Fruit fly (Drosophila melanogaster): Measurements from ENCODE around the gene sll.

DNA sequence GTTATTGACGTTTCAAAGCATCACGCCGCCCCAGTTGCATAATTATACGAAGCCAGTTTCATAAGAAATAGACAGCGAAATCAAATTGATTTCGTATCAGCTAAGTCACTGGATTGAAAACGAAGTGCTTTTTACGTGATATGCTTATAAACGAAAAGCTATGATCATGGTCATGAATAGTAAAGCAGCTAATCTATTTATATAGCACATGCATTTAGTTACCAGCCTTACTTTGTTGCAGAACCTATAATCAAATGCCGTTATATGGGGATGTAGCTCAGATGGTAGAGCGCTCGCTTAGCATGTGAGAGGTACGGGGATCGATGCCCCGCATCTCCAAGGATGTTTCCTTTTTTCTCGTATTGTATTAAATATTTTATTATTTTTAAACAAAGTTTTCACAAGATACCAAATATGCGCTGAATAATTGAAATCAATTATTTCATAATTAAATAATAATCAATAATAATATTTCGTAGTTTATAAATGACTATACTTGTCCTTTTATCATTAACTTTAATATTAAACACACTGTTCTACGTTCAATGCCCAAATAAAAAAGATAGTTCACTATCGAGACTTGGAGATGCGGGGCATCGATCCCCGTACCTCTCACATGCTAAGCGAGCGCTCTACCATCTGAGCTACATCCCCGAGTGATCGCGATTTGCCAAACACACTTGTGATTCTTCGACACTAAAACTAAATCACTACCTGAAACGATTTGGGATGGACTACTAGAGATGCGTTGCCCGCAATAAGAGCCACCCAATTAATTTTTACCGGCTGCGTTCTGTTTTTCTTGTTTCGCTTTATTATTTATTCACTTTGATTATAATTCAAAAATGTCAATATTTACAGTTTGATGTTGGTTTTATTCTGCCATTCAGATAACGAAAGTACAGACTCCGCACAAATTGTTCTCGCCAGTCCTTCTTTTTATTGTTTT, 40.5 kb downstream of the sll start:
- TF ChIP-seq pdm3 (GFP tag; optimal IDR thresholded peaks at IDR 0.05) = no peak
- TF ChIP-seq Eip75B (GFP tag; optimal IDR thresholded peaks at IDR 0.05) = no peak
- TF ChIP-seq CG34406 (GFP tag; optimal IDR thresholded peaks at IDR 0.05) = no peak
- TF ChIP-seq achi (GFP tag; optimal IDR thresholded peaks at IDR 0.05) = no peak
- peak; percentile 34 for TF ChIP-seq Sox102F (GFP tag; optimal IDR thresholded peaks at IDR 0.05)
- no peak for TF ChIP-seq Hr4 (GFP tag; optimal IDR thresholded peaks at IDR 0.05)
- no peak for TF ChIP-seq fd59A (GFP tag; optimal IDR thresholded peaks at IDR 0.05)
- TF ChIP-seq OdsH (GFP tag; optimal IDR thresholded peaks at IDR 0.05) = no peak
- TF ChIP-seq CG6792 (GFP tag; optimal IDR thresholded peaks at IDR 0.05) = peak; percentile 2
- no peak for TF ChIP-seq CG1621 (tag; optimal IDR thresholded peaks at IDR 0.05)
- TF ChIP-seq ss (GFP tag; optimal IDR thresholded peaks at IDR 0.05) = no peak
- no peak for TF ChIP-seq CG11902 (GFP tag; optimal IDR thresholded peaks at IDR 0.05)
- no peak for TF ChIP-seq CG6276 (GFP tag; optimal IDR thresholded peaks at IDR 0.05)
